Fruit fly (Drosophila melanogaster) whole organism, embryonic: Measurements from ENCODE around the gene CG7781.

Experiments
- CG34224 ChIP-seq: fragments of 200-800 bp; sonication (Bioruptor generic); IDR thresholded peaks from 3 replicates; pipeline ENCODE4 v1.3.6; 2022; ENCODE audit warnings: missing biosample characterization, missing genetic modification characterization; ENCODE audit not compliant: partially characterized antibody
- hbn ChIP-seq: fragments of 200-800 bp; sonication (Bioruptor generic); IDR thresholded peaks from 2 replicates; pipeline ENCODE4 v1.3.6; 2022; ENCODE audit warnings: missing biosample characterization, missing genetic modification characterization; ENCODE audit not compliant: partially characterized antibody
- pb ChIP-seq: fragments of 200-800 bp; sonication (Bioruptor generic); optimal IDR thresholded peaks from 3 replicates; lab custom pipeline; 2016; ENCODE audit warnings: missing biosample characterization, missing genetic modification characterization

dm6 chr2L:8297070-8297469 is 28.1 kb downstream of the CG7781 start:
- TF ChIP-seq pb (GFP tag; lab: Kevin White, UChicago) (no peak), hbn (GFP tag; lab: Robert Waterston, UW) (no peak), CG34224 (0 out of 3 replicates have a peak, but pooled peaks have one; percentile 18)
